Fruit fly (Drosophila melanogaster) whole organism, pupa: ENCODE measurements around the gene CG5854.

Source experiments
- CG10348 ChIP-seq: fragments of 200-800 bp; sonication (Bioruptor generic); IDR thresholded peaks from 2 replicates; pipeline ENCODE4 v1.3.6; 2022; ENCODE audit warnings: missing biosample characterization, missing genetic modification characterization
- CG12605 ChIP-seq: fragments of 200-800 bp; sonication (Bioruptor generic); IDR thresholded peaks from 2 replicates; pipeline ENCODE4 v1.3.6; 2022; ENCODE audit warnings: missing biosample characterization, missing genetic modification characterization
- CG13204 ChIP-seq: fragments of 200-800 bp; sonication (Bioruptor generic); optimal IDR thresholded peaks from 2 replicates; lab custom pipeline; 2018; ENCODE audit warnings: missing biosample characterization, mild to moderate bottlenecking, missing genetic modification characterization, moderate library complexity
- CG14655 ChIP-seq: fragments of 200-800 bp; sonication (Bioruptor generic); optimal IDR thresholded peaks from 3 replicates; lab custom pipeline; 2017; ENCODE audit warnings: mild to moderate bottlenecking, missing biosample characterization, missing genetic modification reagents, missing genetic modification characterization
- CG15710 ChIP-seq: fragments of 200-800 bp; sonication (Bioruptor generic); optimal IDR thresholded peaks from 2 replicates; lab custom pipeline; 2018; ENCODE audit warnings: missing biosample characterization, mild to moderate bottlenecking, missing genetic modification characterization, moderate library complexity
- CG17806 ChIP-seq: fragments of 200-800 bp; sonication (Bioruptor generic); optimal IDR thresholded peaks from 2 replicates; lab custom pipeline; 2018; ENCODE audit warnings: missing biosample characterization, mild to moderate bottlenecking, missing genetic modification characterization, moderate library complexity
- CG32121 ChIP-seq: fragments of 200-800 bp; sonication (Bioruptor generic); IDR thresholded peaks from 2 replicates; pipeline ENCODE4 v1.3.6; 2022; ENCODE audit warnings: missing biosample characterization, missing genetic modification characterization
- CG34367 ChIP-seq: fragments of 200-800 bp; sonication (Bioruptor generic); optimal IDR thresholded peaks from 2 replicates; lab custom pipeline; 2018; ENCODE audit warnings: missing biosample characterization, mild to moderate bottlenecking, missing genetic modification characterization
- CG4496 ChIP-seq: fragments of 200-800 bp; sonication (Bioruptor generic); IDR thresholded peaks from 3 replicates; pipeline ENCODE4 v1.3.6; 2022; ENCODE audit warnings: missing biosample characterization, missing genetic modification characterization
- CG8159 ChIP-seq: fragments of 200-800 bp; sonication (Bioruptor generic); optimal IDR thresholded peaks from 3 replicates; lab custom pipeline; 2018; ENCODE audit warnings: missing biosample characterization, mild to moderate bottlenecking, missing genetic modification characterization, moderate library complexity
- CG8301 ChIP-seq: fragments of 200-800 bp; sonication (Bioruptor generic); optimal IDR thresholded peaks from 2 replicates; lab custom pipeline; 2018; ENCODE audit warnings: missing biosample characterization, mild to moderate bottlenecking, missing genetic modification characterization
- CG9948 ChIP-seq: fragments of 200-800 bp; sonication (Bioruptor generic); optimal IDR thresholded peaks from 2 replicates; lab custom pipeline; 2018; ENCODE audit warnings: missing biosample characterization, mild to moderate bottlenecking, missing genetic modification characterization, moderate library complexity
- D1 ChIP-seq: fragments of 200-800 bp; sonication (Bioruptor generic); optimal IDR thresholded peaks from 2 replicates; lab custom pipeline; 2018; ENCODE audit warnings: missing biosample characterization, mild to moderate bottlenecking, missing genetic modification characterization, moderate library complexity
- EcR ChIP-seq: fragments of 200-800 bp; sonication (Bioruptor generic); optimal IDR thresholded peaks from 3 replicates; lab custom pipeline; 2019; ENCODE audit warnings: missing biosample characterization, missing genetic modification characterization, mild to moderate bottlenecking, moderate library complexity, missing genetic modification reagents
- Ets98B ChIP-seq: fragments of 200-800 bp; sonication (Bioruptor generic); IDR thresholded peaks from 2 replicates; pipeline ENCODE4 v1.3.6; 2022; ENCODE audit warnings: missing biosample characterization, missing genetic modification characterization
- Pif1A ChIP-seq: fragments of 200-800 bp; sonication (Bioruptor generic); optimal IDR thresholded peaks from 3 replicates; lab custom pipeline; 2016; ENCODE audit warnings: missing biosample characterization, missing genetic modification characterization
- Pif1B ChIP-seq: fragments of 200-800 bp; sonication (Bioruptor generic); optimal IDR thresholded peaks from 3 replicates; lab custom pipeline; 2016; ENCODE audit warnings: missing biosample characterization, missing genetic modification characterization
- Snoo ChIP-seq: fragments of 200-800 bp; sonication (Bioruptor generic); optimal IDR thresholded peaks from 3 replicates; lab custom pipeline; 2017; ENCODE audit warnings: missing biosample characterization, mild to moderate bottlenecking, missing genetic modification characterization, inconsistent platforms
- fd96Ca ChIP-seq: fragments of 200-800 bp; sonication (Bioruptor generic); IDR thresholded peaks from 3 replicates; pipeline ENCODE4 v1.3.6; 2022; ENCODE audit warnings: missing biosample characterization, missing genetic modification characterization
- gl ChIP-seq: fragments of 200-800 bp; sonication (Bioruptor generic); optimal IDR thresholded peaks from 2 replicates; lab custom pipeline; 2018; ENCODE audit warnings: missing biosample characterization, mild to moderate bottlenecking, missing genetic modification characterization
- rn ChIP-seq: fragments of 200-800 bp; sonication (Bioruptor generic); IDR thresholded peaks from 2 replicates; pipeline ENCODE4 v1.3.6; 2022; ENCODE audit warnings: missing biosample characterization, missing genetic modification characterization

Gene CG5854

dm6 chr3R:23887096-23887421, 46.7 kb upstream of the CG5854 start:
- TF ChIP-seq fd96Ca (GFP tag; lab: Robert Waterston, UW), result peak; percentile 91
- TF ChIP-seq D1 (tag; lab: Kevin White, UChicago), result peak; percentile 86
- TF ChIP-seq EcR (GFP tag; lab: Kevin White, UChicago), result no peak
- peak; percentile 94 for TF ChIP-seq CG10348 (GFP tag; lab: Robert Waterston, UW)
- TF ChIP-seq CG34367 (tag; lab: Kevin White, UChicago), result peak; percentile 93
- peak; percentile 96 for TF ChIP-seq CG8159 (tag; lab: Kevin White, UChicago)
- TF ChIP-seq Pif1B (GFP tag; lab: Kevin White, UChicago), result peak; percentile 88
- peak; percentile 76 for TF ChIP-seq CG13204 (GFP tag; lab: Kevin White, UChicago)
- TF ChIP-seq CG15710, result peak; percentile 95
- peak; percentile 99 for TF ChIP-seq CG32121
- TF ChIP-seq Ets98B (GFP tag; lab: Robert Waterston, UW), result peak; percentile 98
- TF ChIP-seq CG12605 (GFP tag; lab: Robert Waterston, UW), result peak; percentile 97
- TF ChIP-seq rn (GFP tag; lab: Robert Waterston, UW), result peak; percentile 95
- peak; percentile 98 for TF ChIP-seq CG14655 (GFP tag; lab: Kevin White, UChicago)
- peak; percentile 96 for TF ChIP-seq CG17806 (tag; lab: Kevin White, UChicago)
- peak; percentile 93 for TF ChIP-seq Pif1A (GFP tag; lab: Kevin White, UChicago)
- peak; percentile 87 for TF ChIP-seq Snoo (tag; lab: Kevin White, UChicago)
- peak; percentile 97 for TF ChIP-seq CG9948 (tag; lab: Kevin White, UChicago)
- peak; percentile 82 for TF ChIP-seq gl (tag; lab: Kevin White, UChicago)
- peak; percentile 98 for TF ChIP-seq CG8301
- peak; percentile 99 for TF ChIP-seq CG4496 (GFP tag; lab: Robert Waterston, UW)

- peak; percentile 74 for TF ChIP-seq CG4496 (GFP tag; lab: Robert Waterston, UW)
- TF ChIP-seq CG14655 (GFP tag; lab: Kevin White, UChicago), result no peak
- peak; percentile 44 for TF ChIP-seq CG8301
- TF ChIP-seq Ets98B (GFP tag; lab: Robert Waterston, UW), result peak; percentile 27; the same call in 1 of the 2 replicates
- TF ChIP-seq D1 (tag; lab: Kevin White, UChicago), result no peak
- 0 out of 2 replicates have a peak, but pooled peaks have one; percentile 30 for TF ChIP-seq rn (GFP tag; lab: Robert Waterston, UW)
- peak; percentile 45 for TF ChIP-seq CG32121
- peak; percentile 10 for TF ChIP-seq CG34367 (tag; lab: Kevin White, UChicago)
- TF ChIP-seq CG17806 (tag; lab: Kevin White, UChicago), result peak; percentile 23
- peak; percentile 75 for TF ChIP-seq fd96Ca (GFP tag; lab: Robert Waterston, UW)
- TF ChIP-seq, all 21 proteins: peak for 8
Observed at dm6 chr3R:23887572-23887971, 46.1 kb upstream of the CG5854 start.

- TF ChIP-seq Ets98B (GFP tag; lab: Robert Waterston, UW) (peak; percentile 42), gl (tag; lab: Kevin White, UChicago) (no peak), D1 (tag; lab: Kevin White, UChicago) (no peak), CG9948 (tag; lab: Kevin White, UChicago) (no peak), CG13204 (GFP tag; lab: Kevin White, UChicago) (no peak), Pif1A (GFP tag; lab: Kevin White, UChicago) (no peak), CG8159 (tag; lab: Kevin White, UChicago) (peak; percentile 4), CG34367 (tag; lab: Kevin White, UChicago) (no peak), CG32121 (peak; percentile 26; the same call in 1 of the 2 replicates), Snoo (tag; lab: Kevin White, UChicago) (peak; percentile 40), CG14655 (GFP tag; lab: Kevin White, UChicago) (no peak), EcR (GFP tag; lab: Kevin White, UChicago) (peak; percentile 5), rn (GFP tag; lab: Robert Waterston, UW) (0 out of 2 replicates have a peak, but pooled peaks have one; percentile 24), CG4496 (GFP tag; lab: Robert Waterston, UW) (peak; percentile 58; the same call in 2 of the 3 replicates), CG12605 (GFP tag; lab: Robert Waterston, UW) (no peak), CG15710 (peak; percentile 2), fd96Ca (GFP tag; lab: Robert Waterston, UW) (no peak), CG8301 (no peak), Pif1B (GFP tag; lab: Kevin White, UChicago) (no peak), CG17806 (tag; lab: Kevin White, UChicago) (no peak), CG10348 (GFP tag; lab: Robert Waterston, UW) (no peak)
Observed at dm6 chr3R:23888273-23889220, 45.2 kb upstream of the CG5854 start.

- TF ChIP-seq CG15710 (peak; percentile 2), CG9948 (tag; lab: Kevin White, UChicago) (no peak), CG17806 (tag; lab: Kevin White, UChicago) (peak; percentile 5), CG8159 (tag; lab: Kevin White, UChicago) (peak; percentile 40), rn (GFP tag; lab: Robert Waterston, UW) (no peak), EcR (GFP tag; lab: Kevin White, UChicago) (peak; percentile 24)
Observed at dm6 chr3R:23889922-23890321, 43.8 kb upstream of the CG5854 start, which contains the start of gene Pli. TSS of gene Pli (minus strand) at chr3R:23890052.

- TF ChIP-seq Snoo (tag; lab: Kevin White, UChicago) (no peak), CG15710 (peak; percentile 27)
- TF ChIP-seq, all 21 proteins: peak for 1
Observed at dm6 chr3R:23890886-23891285, 42.8 kb upstream of the CG5854 start, which contains the start of gene TfIIA-S. TSS of gene TfIIA-S (minus strand) at chr3R:23891060.
